Fruit fly (Drosophila melanogaster) whole organism, embryonic: ENCODE measurements around the gene CG1999.

Source experiments
- Asciz ChIP-seq: fragments of 200-800 bp; sonication (Bioruptor generic); optimal IDR thresholded peaks from 2 replicates; lab custom pipeline; 2017; ENCODE audit warnings: missing biosample characterization, mild to moderate bottlenecking, missing genetic modification characterization, missing genetic modification reagents
- Atf-2 ChIP-seq: fragments of 200-800 bp; sonication (Bioruptor generic); optimal IDR thresholded peaks from 2 replicates; lab custom pipeline; 2016; ENCODE audit warnings: missing biosample characterization, missing genetic modification characterization
- BEAF-32 ChIP-seq: fragments of 200-800 bp; sonication (Bioruptor generic); optimal IDR thresholded peaks from 3 replicates; lab custom pipeline; 2017; ENCODE audit warnings: missing biosample characterization, missing genetic modification characterization, mild to moderate bottlenecking, moderate library complexity, missing genetic modification reagents
- CG10959 ChIP-seq: fragments of 200-800 bp; sonication (Bioruptor generic); IDR thresholded peaks from 2 replicates; pipeline ENCODE4 v1.3.6; 2022; ENCODE audit warnings: missing biosample characterization, missing genetic modification characterization
- CG10979 ChIP-seq: fragments of 200-800 bp; sonication (Bioruptor generic); optimal IDR thresholded peaks from 2 replicates; lab custom pipeline; 2018; ENCODE audit warnings: missing biosample characterization, mild to moderate bottlenecking, missing genetic modification characterization, moderate library complexity
- CG11093 ChIP-seq: fragments of 200-800 bp; sonication (Bioruptor generic); IDR thresholded peaks from 3 replicates; pipeline ENCODE4 v1.3.6; 2022; ENCODE audit warnings: missing biosample characterization, missing genetic modification characterization
- CG11504 ChIP-seq: fragments of 200-800 bp; sonication (Bioruptor generic); optimal IDR thresholded peaks from 3 replicates; lab custom pipeline; 2019; ENCODE audit warnings: missing biosample characterization, mild to moderate bottlenecking, missing genetic modification characterization, moderate library complexity
- CG12071 ChIP-seq: fragments of 200-800 bp; sonication (Bioruptor generic); optimal IDR thresholded peaks from 3 replicates; lab custom pipeline; 2018; ENCODE audit warnings: missing biosample characterization, mild to moderate bottlenecking, missing genetic modification characterization
- CG13287 ChIP-seq: fragments of 200-800 bp; sonication (Bioruptor generic); IDR thresholded peaks from 2 replicates; pipeline ENCODE4 v1.3.6; 2022; ENCODE audit warnings: missing biosample characterization, missing genetic modification characterization; ENCODE audit not compliant: partially characterized antibody
- CG13296 ChIP-seq: fragments of 200-800 bp; sonication (Bioruptor generic); optimal IDR thresholded peaks from 3 replicates; lab custom pipeline; 2018; ENCODE audit warnings: missing biosample characterization, mild to moderate bottlenecking, missing genetic modification characterization
- CG13894 ChIP-seq: fragments of 200-800 bp; sonication (Bioruptor generic); optimal IDR thresholded peaks from 3 replicates; lab custom pipeline; 2018; ENCODE audit warnings: missing biosample characterization, mild to moderate bottlenecking, missing genetic modification characterization, moderate library complexity
- CG14441 ChIP-seq: fragments of 200-800 bp; sonication (Bioruptor generic); IDR thresholded peaks from 2 replicates; pipeline ENCODE4 v1.3.6; 2022; ENCODE audit warnings: missing biosample characterization, missing genetic modification characterization
- CG14710 ChIP-seq: fragments of 200-800 bp; sonication (Bioruptor generic); optimal IDR thresholded peaks from 3 replicates; lab custom pipeline; 2019; ENCODE audit warnings: missing biosample characterization, mild to moderate bottlenecking, missing genetic modification characterization, moderate library complexity
- CG17385 ChIP-seq: fragments of 200-800 bp; sonication (Bioruptor generic); optimal IDR thresholded peaks from 3 replicates; lab custom pipeline; 2018; ENCODE audit warnings: missing biosample characterization, mild to moderate bottlenecking, missing genetic modification characterization
- CG18011 ChIP-seq: fragments of 200-800 bp; sonication (Bioruptor generic); optimal IDR thresholded peaks from 2 replicates; lab custom pipeline; 2017; ENCODE audit warnings: missing biosample characterization, missing genetic modification characterization, mild to moderate bottlenecking, moderate library complexity, missing genotype
- CG1832 ChIP-seq: fragments of 200-800 bp; sonication (Bioruptor generic); optimal IDR thresholded peaks from 2 replicates; lab custom pipeline; 2017; ENCODE audit warnings: missing biosample characterization, mild to moderate bottlenecking, missing genetic modification characterization, inconsistent platforms
- CG2712 ChIP-seq: fragments of 200-800 bp; optimal IDR thresholded peaks from 3 replicates; lab custom pipeline; 2019; ENCODE audit warnings: missing biosample characterization, mild to moderate bottlenecking, missing genetic modification characterization, moderate library complexity
- CG30020 ChIP-seq: fragments of 200-800 bp; optimal IDR thresholded peaks from 2 replicates; lab custom pipeline; 2019; ENCODE audit warnings: missing biosample characterization, mild to moderate bottlenecking, missing genetic modification characterization, moderate library complexity
- CG33557 ChIP-seq: fragments of 200-800 bp; sonication (Bioruptor generic); optimal IDR thresholded peaks from 2 replicates; lab custom pipeline; 2019; ENCODE audit warnings: missing biosample characterization, mild to moderate bottlenecking, missing genetic modification characterization, moderate library complexity
- CG34422 ChIP-seq: fragments of 200-800 bp; sonication (Bioruptor generic); IDR thresholded peaks from 3 replicates; pipeline ENCODE4 v1.3.6; 2022; ENCODE audit warnings: missing biosample characterization, missing genetic modification characterization
- CG3838 ChIP-seq: fragments of 200-800 bp; sonication (Bioruptor generic); optimal IDR thresholded peaks from 3 replicates; lab custom pipeline; 2016; ENCODE audit warnings: missing biosample characterization, missing genetic modification characterization
- CG4282 ChIP-seq: fragments of 200-800 bp; sonication (Bioruptor generic); optimal IDR thresholded peaks from 2 replicates; lab custom pipeline; 2016; ENCODE audit warnings: missing biosample characterization, missing genetic modification characterization
- CG4854 ChIP-seq: fragments of 200-800 bp; sonication (Bioruptor generic); optimal IDR thresholded peaks from 2 replicates; lab custom pipeline; 2016; ENCODE audit warnings: missing biosample characterization, missing genetic modification characterization, inconsistent platforms
- CG8765 ChIP-seq: fragments of 200-800 bp; sonication (Bioruptor generic); IDR thresholded peaks from 2 replicates; pipeline ENCODE4 v1.3.6; 2022; ENCODE audit warnings: missing biosample characterization, missing genetic modification characterization
- Eip74EF ChIP-seq, 2 experiments: fragments of 200-800 bp in 1 of 2; fragments of >200 bp in 1 of 2; sonication (Bioruptor generic) in 1 of 2; optimal IDR thresholded peaks; 2 replicates each; lab custom pipeline; 2017 to 2019; ENCODE audit warnings: missing biosample characterization in 2 of 2, missing genetic modification characterization in 2 of 2, mild to moderate bottlenecking in 1 of 2, moderate library complexity in 1 of 2
- HLH3B ChIP-seq: fragments of 200-800 bp; sonication (Bioruptor generic); IDR thresholded peaks from 2 replicates; pipeline ENCODE4 v1.3.6; 2022; ENCODE audit warnings: missing biosample characterization, missing genetic modification characterization
- Hmr ChIP-seq: fragments of 200-800 bp; sonication (Bioruptor generic); optimal IDR thresholded peaks from 3 replicates; lab custom pipeline; 2017; ENCODE audit warnings: mild to moderate bottlenecking, missing biosample characterization, missing genetic modification reagents, missing genetic modification characterization
- Hmx ChIP-seq: fragments of 200-800 bp; sonication (Bioruptor generic); optimal IDR thresholded peaks from 2 replicates; lab custom pipeline; 2016; ENCODE audit warnings: missing biosample characterization, missing genetic modification characterization
- Hr3 ChIP-seq: fragments of 200-800 bp; sonication (Bioruptor generic); optimal IDR thresholded peaks from 3 replicates; lab custom pipeline; 2016; ENCODE audit warnings: missing biosample characterization, missing genetic modification characterization
- Jarid2 ChIP-seq: fragments of 200-800 bp; sonication (Bioruptor generic); optimal IDR thresholded peaks from 3 replicates; lab custom pipeline; 2017; ENCODE audit warnings: mild to moderate bottlenecking, missing biosample characterization, missing genetic modification reagents, missing genetic modification characterization
- Max ChIP-seq: fragments of 200-800 bp; sonication (Bioruptor generic); optimal IDR thresholded peaks from 2 replicates; lab custom pipeline; 2016; ENCODE audit warnings: missing biosample characterization, mild to moderate bottlenecking, missing genetic modification characterization
- NC2α ChIP-seq: fragments of 200-800 bp; sonication (Bioruptor generic); optimal IDR thresholded peaks from 2 replicates; lab custom pipeline; 2016; ENCODE audit warnings: missing biosample characterization, missing genetic modification characterization
- PHDP ChIP-seq: fragments of 200-800 bp; sonication (Bioruptor generic); optimal IDR thresholded peaks from 3 replicates; lab custom pipeline; 2018; ENCODE audit warnings: missing biosample characterization, mild to moderate bottlenecking, missing genetic modification characterization, moderate library complexity
- Side ChIP-seq: fragments of 200-800 bp; sonication (Bioruptor generic); optimal IDR thresholded peaks from 2 replicates; lab custom pipeline; 2016; ENCODE audit warnings: missing biosample characterization, missing genetic modification characterization
- Spps ChIP-seq: fragments of 200-800 bp; sonication (Bioruptor generic); optimal IDR thresholded peaks from 2 replicates; lab custom pipeline; 2018; ENCODE audit warnings: missing biosample characterization, mild to moderate bottlenecking, missing genetic modification characterization
- Vsx1 ChIP-seq: fragments of 200-800 bp; sonication (Bioruptor generic); optimal IDR thresholded peaks from 2 replicates; lab custom pipeline; 2017; ENCODE audit warnings: missing biosample characterization, mild to moderate bottlenecking, missing genetic modification characterization, missing genetic modification reagents
- Xrp1 ChIP-seq: fragments of 200-800 bp; sonication (Bioruptor generic); IDR thresholded peaks from 2 replicates; pipeline ENCODE4 v1.3.6; 2022; ENCODE audit warnings: missing biosample characterization, missing genetic modification characterization
- dati ChIP-seq: fragments of 200-800 bp; sonication (Bioruptor generic); IDR thresholded peaks from 2 replicates; pipeline ENCODE4 v1.3.6; 2022; ENCODE audit warnings: missing biosample characterization, missing genetic modification characterization
- dpn ChIP-seq, 2 experiments: fragments of 200-800 bp; sonication (Bioruptor generic); optimal IDR thresholded peaks; 3 replicates each; lab custom pipeline; 2016; ENCODE audit warnings: missing biosample characterization in 2 of 2, missing genetic modification characterization in 2 of 2
- ewg ChIP-seq: fragments of 200-800 bp; sonication (Bioruptor generic); optimal IDR thresholded peaks from 3 replicates; lab custom pipeline; 2017; ENCODE audit warnings: mild to moderate bottlenecking, missing biosample characterization, missing genetic modification reagents, missing genetic modification characterization
- oc ChIP-seq: fragments of 200-800 bp; sonication (Bioruptor generic); optimal IDR thresholded peaks from 2 replicates; lab custom pipeline; 2018; ENCODE audit warnings: missing biosample characterization, mild to moderate bottlenecking, missing genetic modification characterization, moderate library complexity
- odd ChIP-seq: fragments of 200-800 bp; sonication (Bioruptor generic); optimal IDR thresholded peaks from 2 replicates; lab custom pipeline; 2017; ENCODE audit warnings: missing biosample characterization, mild to moderate bottlenecking, missing genetic modification characterization
- org-1 ChIP-seq: fragments of 200-800 bp; sonication (Bioruptor generic); optimal IDR thresholded peaks from 2 replicates; lab custom pipeline; 2017; ENCODE audit warnings: missing biosample characterization, missing genetic modification characterization
- peb ChIP-seq: fragments of 200-800 bp; sonication (Bioruptor generic); IDR thresholded peaks from 2 replicates; pipeline ENCODE4 v1.3.6; 2022; ENCODE audit warnings: missing biosample characterization, missing genetic modification characterization
- psq ChIP-seq: fragments of 200-800 bp; sonication (Bioruptor generic); optimal IDR thresholded peaks from 2 replicates; lab custom pipeline; 2017; ENCODE audit warnings: missing biosample characterization, missing genetic modification characterization
- rib ChIP-seq: fragments of 200-800 bp; sonication (Bioruptor generic); IDR thresholded peaks from 2 replicates; pipeline ENCODE4 v1.3.6; 2022; ENCODE audit warnings: missing biosample characterization, missing genetic modification characterization
- stc ChIP-seq: fragments of 200-800 bp; sonication (Bioruptor generic); IDR thresholded peaks from 2 replicates; pipeline ENCODE4 v1.3.6; 2022; ENCODE audit warnings: missing biosample characterization, missing genetic modification characterization
- toy ChIP-seq: fragments of 200-800 bp; sonication (Bioruptor generic); IDR thresholded peaks from 2 replicates; pipeline ENCODE4 v1.3.6; 2022; ENCODE audit warnings: missing biosample characterization, missing genetic modification characterization
- wdn ChIP-seq: fragments of 200-800 bp; sonication (Bioruptor generic); IDR thresholded peaks from 2 replicates; pipeline ENCODE4 v1.3.6; 2022; ENCODE audit warnings: missing biosample characterization, missing genetic modification characterization
- yki ChIP-seq: fragments of >200 bp; optimal IDR thresholded peaks from 3 replicates; lab custom pipeline; 2018
- zen ChIP-seq: fragments of 200-800 bp; sonication (Bioruptor generic); optimal IDR thresholded peaks from 3 replicates; lab custom pipeline; 2018; ENCODE audit warnings: missing biosample characterization, mild to moderate bottlenecking, missing genetic modification characterization, moderate library complexity

The CG1999 gene

dm6 chrX:7334801-7335176 lies 23.8 kb upstream of the CG1999 start (continued):
- TF ChIP-seq ewg (GFP tag; lab: Kevin White, UChicago) (peak; percentile 45), CG17385 (GFP tag; lab: Kevin White, UChicago) (peak; percentile 77), CG10979 (peak; percentile 88), psq (no peak), CG18011 (peak; percentile 18), dpn (GFP tag; optimal IDR thresholded peaks at IDR 0.05; lab: Kevin White, UChicago) (peak in 1 of 2 experiments; percentile 78), Jarid2 (peak; percentile 27), org-1 (peak; percentile 42), CG13296 (GFP tag; lab: Kevin White, UChicago) (peak; percentile 73), BEAF-32 (GFP tag; lab: Kevin White, UChicago) (no peak), yki (lab: Kevin White, UChicago) (no peak), CG4282 (no peak), CG3838 (no peak), Side (GFP tag; lab: Kevin White, UChicago) (no peak), CG8765 (GFP tag; lab: Robert Waterston, UW) (no peak), CG30020 (tag; lab: Kevin White, UChicago) (peak; percentile 41), toy (GFP tag; lab: Robert Waterston, UW) (no peak), Hmr (GFP tag; lab: Kevin White, UChicago) (peak; percentile 73), CG1832 (GFP tag; lab: Kevin White, UChicago) (no peak), CG11093 (GFP tag; lab: Robert Waterston, UW) (peak; percentile 64; the same call in 1 of the 3 replicates), Xrp1 (GFP tag; lab: Robert Waterston, UW) (peak; percentile 80), zen (tag; lab: Kevin White, UChicago) (peak; percentile 61), CG11504 (tag; lab: Kevin White, UChicago) (peak; percentile 84), Vsx1 (GFP tag; lab: Kevin White, UChicago) (peak; percentile 65), Hr3 (peak; percentile 65), CG14441 (peak; percentile 68), Eip74EF (GFP tag; optimal IDR thresholded peaks at IDR 0.05; lab: Kevin White, UChicago) (peak in 1 of 2 experiments; percentile 85), odd (GFP tag; lab: Kevin White, UChicago) (peak; percentile 69), Hmx (GFP tag; lab: Kevin White, UChicago) (no peak), CG2712 (tag; lab: Kevin White, UChicago) (peak; percentile 93), CG13894 (peak; percentile 58), CG4854 (no peak), Max (GFP tag; lab: Kevin White, UChicago) (no peak), dati (GFP tag; lab: Robert Waterston, UW) (no peak), rib (GFP tag; lab: Robert Waterston, UW) (0 out of 2 replicates have a peak, but pooled peaks have one; percentile 59), peb (GFP tag; lab: Robert Waterston, UW) (peak; percentile 38; the same call in 1 of the 2 replicates), wdn (no peak), CG33557 (GFP tag; lab: Kevin White, UChicago) (peak; percentile 77), CG10959 (GFP tag; lab: Robert Waterston, UW) (0 out of 2 replicates have a peak, but pooled peaks have one; percentile 14), CG14710 (tag; lab: Kevin White, UChicago) (peak; percentile 84), CG13287 (GFP tag; lab: Robert Waterston, UW) (no peak), CG12071 (GFP tag; lab: Kevin White, UChicago) (no peak), PHDP (peak; percentile 90), Atf-2 (no peak), Asciz (GFP tag; lab: Kevin White, UChicago) (peak; percentile 73), Spps (peak; percentile 69), stc (GFP tag; lab: Robert Waterston, UW) (peak; percentile 62), NC2α (GFP tag; lab: Kevin White, UChicago) (no peak), HLH3B (peak; percentile 68), oc (tag; lab: Kevin White, UChicago) (peak; percentile 10), CG34422 (GFP tag; lab: Robert Waterston, UW) (peak; percentile 53; the same call in 2 of the 3 replicates)
